Worm (Caenorhabditis elegans) whole organism, L3 larva: ENCODE data around the gene C08E8.1.

Experiments
- ZK546.5 ChIP-seq: sonication (generic microtip); optimal IDR thresholded peaks from 2 replicates; lab custom pipeline; 2017; ENCODE audit warnings: missing biosample characterization, missing genetic modification characterization
- aly-2 ChIP-seq: fragments of 150-350 bp; optimal IDR thresholded peaks from 2 replicates; lab custom pipeline; 2014; ENCODE audit warnings: missing biosample characterization, missing genetic modification characterization
- ceh-82 ChIP-seq: fragments of 150-350 bp; optimal IDR thresholded peaks from 2 replicates; lab custom pipeline; 2014; ENCODE audit warnings: missing biosample characterization, missing genetic modification characterization
- ceh-9 ChIP-seq: sonication (generic microtip); optimal IDR thresholded peaks from 2 replicates; lab custom pipeline; 2018; ENCODE audit warnings: missing biosample characterization, missing genetic modification characterization
- elt-3 ChIP-seq, 3 experiments: fragments of 150-350 bp in 1 of 3; sonication (generic microtip) in 2 of 3; optimal IDR thresholded peaks; 2 replicates in 2 of 3; 4 replicates in 1 of 3; lab custom pipeline; 2014 to 2017; ENCODE audit warnings: missing biosample characterization in 3 of 3, missing genetic modification characterization in 3 of 3
- nhr-11 ChIP-seq: fragments of 150-350 bp; optimal IDR thresholded peaks from 2 replicates; lab custom pipeline; 2014; ENCODE audit warnings: missing biosample characterization, missing genetic modification characterization
- nhr-76 ChIP-seq: fragments of 150-350 bp; sonication (generic microtip); optimal IDR thresholded peaks from 5 replicates; lab custom pipeline; 2014; ENCODE audit warnings: missing biosample characterization, missing genetic modification characterization
- nhr-77 ChIP-seq: fragments of 150-350 bp; optimal IDR thresholded peaks from 2 replicates; lab custom pipeline; 2014; ENCODE audit warnings: missing biosample characterization, missing genetic modification characterization
- pha-4 ChIP-seq: fragments of 150-350 bp; optimal IDR thresholded peaks from 2 replicates; lab custom pipeline; 2014; ENCODE audit warnings: missing biosample characterization, missing genetic modification reagents, missing genetic modification characterization
- pqm-1 ChIP-seq: fragments of 150-350 bp; optimal IDR thresholded peaks from 2 replicates; lab custom pipeline; 2017; ENCODE audit warnings: missing biosample characterization, missing genetic modification characterization, inconsistent platforms
- unc-62 ChIP-seq: fragments of 150-350 bp; sonication (generic microtip); optimal IDR thresholded peaks from 4 replicates; lab custom pipeline; 2014; ENCODE audit warnings: missing biosample characterization, missing genetic modification reagents, missing genetic modification characterization
- ztf-11 ChIP-seq: fragments of 150-350 bp; optimal IDR thresholded peaks from 2 replicates; lab custom pipeline; 2014; ENCODE audit warnings: missing biosample characterization, missing genetic modification characterization

DNA sequence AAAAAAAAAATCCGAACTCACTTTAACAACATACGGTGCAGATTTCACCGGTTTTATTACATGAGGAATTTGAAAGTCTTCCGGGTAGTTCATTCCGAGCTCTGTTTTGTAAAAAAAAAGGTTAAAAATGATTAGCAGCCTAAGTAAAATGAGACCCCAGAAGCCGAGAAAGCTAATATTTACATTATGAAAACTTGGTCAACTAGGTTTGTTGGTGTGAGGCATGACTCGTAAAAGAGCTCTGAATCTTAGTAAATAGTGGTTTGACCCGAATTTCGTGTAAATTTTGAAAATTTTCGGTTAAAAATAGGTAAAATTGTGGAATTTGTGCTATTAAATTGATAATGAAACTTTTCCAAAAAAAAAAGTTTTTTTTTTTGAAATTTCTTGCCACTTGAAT is at the start of gene C08E8.1:
- TF ChIP-seq nhr-76 (no peak), aly-2 (tag; lab: Kevin White, UChicago) (no peak), nhr-77 (no peak), ceh-82 (tag; lab: Kevin White, UChicago) (no peak), pqm-1 (tag; lab: Kevin White, UChicago) (no peak), elt-3 (tag; optimal IDR thresholded peaks at IDR 0.05; lab: Kevin White, UChicago) (no peak), ZK546.5 (tag; lab: Kevin White, UChicago) (no peak), ceh-9 (tag; lab: Kevin White, UChicago) (no peak), pha-4 (no peak), unc-62 (GFP tag; lab: Kevin White, UChicago) (no peak), ztf-11 (tag; lab: Kevin White, UChicago) (no peak), nhr-11 (no peak)
